Worm (Caenorhabditis elegans): ENCODE data around the gene F22E5.2.

ce11 chrII:2624792-2625191 is 40.4 kb upstream of the F22E5.2 start, which contains the start of gene lgc-28:
- TF ChIP-seq unc-62 (GFP tag; optimal IDR thresholded peaks at IDR 0.05) = no peak
- TF ChIP-seq aly-2 (tag; optimal IDR thresholded peaks at IDR 0.05) = no peak
- no peak for TF ChIP-seq nhr-11 (tag; optimal IDR thresholded peaks at IDR 0.05)
- TF ChIP-seq tbx-2 (tag; optimal IDR thresholded peaks at IDR 0.05) = no peak
- no peak for TF ChIP-seq sea-2 (GFP tag; optimal IDR thresholded peaks at IDR 0.05)
- no peak for TF ChIP-seq nhr-237 (tag; optimal IDR thresholded peaks at IDR 0.05)
- no peak for TF ChIP-seq nhr-28 (tag; optimal IDR thresholded peaks at IDR 0.05)
- no peak for TF ChIP-seq ztf-11 (tag; optimal IDR thresholded peaks at IDR 0.05)
- TF ChIP-seq nhr-77 (tag; optimal IDR thresholded peaks at IDR 0.05) = no peak
- no peak for TF ChIP-seq pha-4 (tag; optimal IDR thresholded peaks at IDR 0.05)
- no peak for TF ChIP-seq ZK546.5 (tag; optimal IDR thresholded peaks at IDR 0.05)
- no peak for TF ChIP-seq ama-1 (optimal IDR thresholded peaks at IDR 0.05)
